Worm (Caenorhabditis elegans) whole organism, midembryonic: Measurements from ENCODE around the gene C31H2.4.

Source experiments
- T22C8.4 ChIP-seq: fragments of 200-800 bp; sonication (Bioruptor generic); IDR thresholded peaks from 2 replicates; pipeline ENCODE4 v1.3.6; 2022; ENCODE audit warnings: missing genetic modification characterization, missing compliant biosample characterization
- cog-1 ChIP-seq: sonication (generic microtip); optimal IDR thresholded peaks from 2 replicates; lab custom pipeline; 2016; ENCODE audit warnings: missing genetic modification characterization, missing compliant biosample characterization
- flt-1 ChIP-seq: fragments of 200-800 bp; sonication (Bioruptor generic); IDR thresholded peaks from 2 replicates; pipeline ENCODE4 v1.3.6; 2022; ENCODE audit warnings: missing genetic modification characterization, missing compliant biosample characterization
- klf-2 ChIP-seq: fragments of 200-800 bp; sonication (Bioruptor generic); conservative IDR thresholded peaks from 2 replicates; pipeline ENCODE4 v1.3.6; 2022; ENCODE audit warnings: missing genetic modification reagents, missing genetic modification characterization, missing compliant biosample characterization
- med-1 ChIP-seq: sonication (generic microtip); optimal IDR thresholded peaks from 2 replicates; lab custom pipeline; 2017; ENCODE audit warnings: missing genetic modification characterization, mild to moderate bottlenecking, missing compliant biosample characterization, antibody characterized with exemption, missing genetic modification reagents; ENCODE audit not compliant: insufficient read depth
- ref-1 ChIP-seq: fragments of 200-800 bp; sonication (Bioruptor generic); conservative IDR thresholded peaks from 2 replicates; pipeline ENCODE4 v1.3.6; 2022; ENCODE audit warnings: missing genetic modification reagents, missing genetic modification characterization, missing compliant biosample characterization
- tab-1 ChIP-seq: fragments of 200-800 bp; sonication (Bioruptor generic); IDR thresholded peaks from 2 replicates; pipeline ENCODE4 v1.3.6; 2022; ENCODE audit warnings: missing genetic modification characterization, missing compliant biosample characterization
- ztf-23 ChIP-seq: fragments of 200-800 bp; sonication (Bioruptor generic); IDR thresholded peaks from 2 replicates; pipeline ENCODE4 v1.3.6; 2022; ENCODE audit warnings: missing genetic modification reagents, missing genetic modification characterization, missing compliant biosample characterization
- ztf-29 ChIP-seq: fragments of 200-800 bp; sonication (Bioruptor generic); IDR thresholded peaks from 2 replicates; pipeline ENCODE4 v1.3.6; 2022; ENCODE audit warnings: missing genetic modification reagents, missing genetic modification characterization, missing compliant biosample characterization

C31H2.4 gene

ce11 chrX:5195462-5196160 is 36.1 kb upstream of the C31H2.4 start, which contains the start of gene pqn-62:
Gene pqn-62 (plus strand): TSS chrX:5196110.
- TF ChIP-seq ztf-29 = no peak
- TF ChIP-seq T22C8.4 (GFP tag; lab: Robert Waterston, UW) = no peak
- TF ChIP-seq tab-1 (GFP tag; lab: Robert Waterston, UW) = no peak

ce11 chrX:5193402-5193801 is 33.9 kb upstream of the C31H2.4 start:
- TF ChIP-seq flt-1 (GFP tag; lab: Robert Waterston, UW) (no peak), ref-1 (GFP tag; lab: Robert Waterston, UW) (no peak), cog-1 (tag; lab: Kevin White, UChicago) (no peak), ztf-23 (0 out of 2 replicates have a peak, but pooled peaks have one; percentile 9), ztf-29 (no peak)

- TF ChIP-seq klf-2 (GFP tag; lab: Robert Waterston, UW) = no peak
- no peak for TF ChIP-seq flt-1 (GFP tag; lab: Robert Waterston, UW)
- no peak for TF ChIP-seq ref-1 (GFP tag; lab: Robert Waterston, UW)
- TF ChIP-seq tab-1 (GFP tag; lab: Robert Waterston, UW) = no peak
- no peak for TF ChIP-seq T22C8.4 (GFP tag; lab: Robert Waterston, UW)
- no peak for TF ChIP-seq ztf-29
- TF ChIP-seq med-1 (GFP tag; lab: Kevin White, UChicago) = no peak
- TF ChIP-seq cog-1 (tag; lab: Kevin White, UChicago) = no peak
- TF ChIP-seq ztf-23 = no peak
These were observed 30.6 kb upstream of the C31H2.4 start for ce11 chrX:5190061-5190460.

- TF ChIP-seq ztf-29 = no peak
- TF ChIP-seq cog-1 (tag; lab: Kevin White, UChicago) = no peak
These were observed 29.5 kb upstream of the C31H2.4 start, which contains the start of gene zig-6 for ce11 chrX:5188977-5189376. Gene zig-6 (minus strand): TSS chrX:5189077.

ce11 chrX:5183931-5184330 is 24.5 kb upstream of the C31H2.4 start, which contains the start of gene T03G11.9:
Gene T03G11.9 (plus strand): TSS chrX:5184231.
- TF ChIP-seq klf-2 (GFP tag; lab: Robert Waterston, UW) (no peak), T22C8.4 (GFP tag; lab: Robert Waterston, UW) (no peak), med-1 (GFP tag; lab: Kevin White, UChicago) (no peak), flt-1 (GFP tag; lab: Robert Waterston, UW) (no peak), ztf-23 (no peak), ztf-29 (no peak), ref-1 (GFP tag; lab: Robert Waterston, UW) (no peak), cog-1 (tag; lab: Kevin White, UChicago) (no peak), tab-1 (GFP tag; lab: Robert Waterston, UW) (no peak)

- TF ChIP-seq T22C8.4 (GFP tag; lab: Robert Waterston, UW) = no peak
- TF ChIP-seq klf-2 (GFP tag; lab: Robert Waterston, UW) = no peak
- TF ChIP-seq flt-1 (GFP tag; lab: Robert Waterston, UW) = no peak
- no peak for TF ChIP-seq ztf-29
- TF ChIP-seq ref-1 (GFP tag; lab: Robert Waterston, UW) = no peak
- no peak for TF ChIP-seq cog-1 (tag; lab: Kevin White, UChicago)
- no peak for TF ChIP-seq tab-1 (GFP tag; lab: Robert Waterston, UW)
- TF ChIP-seq med-1 (GFP tag; lab: Kevin White, UChicago) = no peak
These were observed 20.4 kb upstream of the C31H2.4 start, which contains the start of gene sru-48 for ce11 chrX:5179874-5180273. Gene sru-48 (plus strand): TSS chrX:5180174.

- no peak for TF ChIP-seq tab-1 (GFP tag; lab: Robert Waterston, UW)
- no peak for TF ChIP-seq ref-1 (GFP tag; lab: Robert Waterston, UW)
- TF ChIP-seq ztf-23 = no peak
- no peak for TF ChIP-seq flt-1 (GFP tag; lab: Robert Waterston, UW)
- no peak for TF ChIP-seq cog-1 (tag; lab: Kevin White, UChicago)
- no peak for TF ChIP-seq med-1 (GFP tag; lab: Kevin White, UChicago)
- TF ChIP-seq ztf-29 = no peak
- TF ChIP-seq T22C8.4 (GFP tag; lab: Robert Waterston, UW) = no peak
- no peak for TF ChIP-seq klf-2 (GFP tag; lab: Robert Waterston, UW)
These were observed 19.6 kb upstream of the C31H2.4 start, which contains the start of gene metl-9 for ce11 chrX:5179050-5179449. Gene metl-9 (minus strand): TSS chrX:5179150.

ce11 chrX:5174256-5174655 is 14.8 kb upstream of the C31H2.4 start, which contains the start of gene zchc-1A:
Gene zchc-1A (plus strand): TSS chrX:5174369.
- TF ChIP-seq tab-1 (GFP tag; lab: Robert Waterston, UW) (no peak), ztf-29 (no peak), klf-2 (GFP tag; lab: Robert Waterston, UW) (no peak)

- TF ChIP-seq klf-2 (GFP tag; lab: Robert Waterston, UW) (no peak), ztf-23 (no peak), med-1 (GFP tag; lab: Kevin White, UChicago) (no peak), T22C8.4 (GFP tag; lab: Robert Waterston, UW) (no peak), flt-1 (GFP tag; lab: Robert Waterston, UW) (no peak), ref-1 (GFP tag; lab: Robert Waterston, UW) (no peak), tab-1 (GFP tag; lab: Robert Waterston, UW) (no peak), ztf-29 (no peak), cog-1 (tag; lab: Kevin White, UChicago) (no peak)
These were observed 11.6 kb upstream of the C31H2.4 start, which contains the start of gene T03G11.10 for ce11 chrX:5171085-5171484. Gene T03G11.10 (minus strand): TSS chrX:5171185.

- TF ChIP-seq med-1 (GFP tag; lab: Kevin White, UChicago) = no peak
These were observed 9.3 kb upstream of the C31H2.4 start for ce11 chrX:5168770-5169169.
